Worm (Caenorhabditis elegans): ENCODE measurements around the gene F38B6.2.

DNA sequence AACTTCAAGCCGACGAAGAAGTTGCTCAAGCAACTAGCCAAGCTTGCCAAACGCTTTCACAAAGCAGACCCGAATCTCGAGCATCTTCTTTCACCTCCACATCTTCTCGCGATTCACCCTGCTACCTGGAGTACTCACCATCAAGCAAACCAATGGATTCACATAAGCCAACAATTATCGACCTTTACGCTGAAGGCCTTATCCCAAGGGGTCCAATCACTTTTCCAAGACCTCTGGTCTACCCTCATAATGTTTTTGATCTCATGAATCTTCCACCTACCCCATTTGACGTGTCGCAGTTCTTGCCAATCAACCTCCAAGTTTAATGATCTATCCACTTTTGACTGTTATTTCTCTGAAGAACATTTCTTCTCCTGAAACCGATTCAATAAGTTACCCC is 45.0 kb downstream of the F38B6.2 start:
- no peak for TF ChIP-seq snu-23 (GFP tag; optimal IDR thresholded peaks at IDR 0.05)
- no peak for TF ChIP-seq zip-4 (GFP tag; optimal IDR thresholded peaks at IDR 0.05)
- no peak for TF ChIP-seq tlp-1 (tag; optimal IDR thresholded peaks at IDR 0.05)
- TF ChIP-seq nhr-77 (tag; optimal IDR thresholded peaks at IDR 0.05) = no peak
- no peak for TF ChIP-seq aha-1 (tag; optimal IDR thresholded peaks at IDR 0.05)
